Fruit fly (Drosophila melanogaster) whole organism, embryonic: ENCODE measurements around the gene Ocrl.

Experiments used
- Adf1 ChIP-seq: fragments of 200-800 bp; sonication (Bioruptor generic); IDR thresholded peaks from 2 replicates; pipeline ENCODE4 v1.3.6; 2022; ENCODE audit warnings: missing biosample characterization, missing genetic modification characterization
- Blimp-1 ChIP-seq: fragments of 200-800 bp; sonication (Bioruptor generic); optimal IDR thresholded peaks from 3 replicates; lab custom pipeline; 2018; ENCODE audit warnings: missing biosample characterization, missing genetic modification characterization, mild to moderate bottlenecking, moderate library complexity, missing genetic modification reagents
- CG10543 ChIP-seq: fragments of 200-800 bp; sonication (Bioruptor generic); optimal IDR thresholded peaks from 3 replicates; lab custom pipeline; 2017; ENCODE audit warnings: missing biosample characterization, mild to moderate bottlenecking, missing genetic modification characterization, moderate library complexity
- CG14710 ChIP-seq: fragments of 200-800 bp; sonication (Bioruptor generic); optimal IDR thresholded peaks from 3 replicates; lab custom pipeline; 2019; ENCODE audit warnings: missing biosample characterization, mild to moderate bottlenecking, missing genetic modification characterization, moderate library complexity
- CG15514 ChIP-seq: fragments of 200-800 bp; sonication (Bioruptor generic); optimal IDR thresholded peaks from 3 replicates; lab custom pipeline; 2017; ENCODE audit warnings: missing biosample characterization, missing genetic modification characterization, mild to moderate bottlenecking, moderate library complexity, missing genetic modification reagents
- CG1602 ChIP-seq: fragments of 200-800 bp; sonication (Bioruptor generic); optimal IDR thresholded peaks from 3 replicates; lab custom pipeline; 2016; ENCODE audit warnings: missing biosample characterization, missing genetic modification characterization
- CG18619 ChIP-seq: fragments of 200-800 bp; sonication (Bioruptor generic); optimal IDR thresholded peaks from 3 replicates; lab custom pipeline; 2017; ENCODE audit warnings: missing biosample characterization, mild to moderate bottlenecking, missing genetic modification characterization
- CG31388 ChIP-seq: fragments of 200-800 bp; sonication (Bioruptor generic); optimal IDR thresholded peaks from 2 replicates; lab custom pipeline; 2016; ENCODE audit warnings: missing biosample characterization, missing genetic modification characterization
- CG32532 ChIP-seq: fragments of 200-800 bp; sonication (Bioruptor generic); IDR thresholded peaks from 2 replicates; pipeline ENCODE4 v1.3.6; 2022; ENCODE audit warnings: missing biosample characterization, missing genetic modification characterization
- CG4730 ChIP-seq: fragments of 200-800 bp; sonication (Bioruptor generic); IDR thresholded peaks from 2 replicates; pipeline ENCODE4 v1.3.6; 2022; ENCODE audit warnings: missing biosample characterization, missing genetic modification characterization
- CG5180 ChIP-seq: fragments of 200-800 bp; sonication (Bioruptor generic); optimal IDR thresholded peaks from 3 replicates; lab custom pipeline; 2017; ENCODE audit warnings: missing biosample characterization, missing genetic modification characterization, mild to moderate bottlenecking, moderate library complexity, missing genetic modification reagents
- CG6689 ChIP-seq: fragments of 200-800 bp; sonication (Bioruptor generic); IDR thresholded peaks from 2 replicates; pipeline ENCODE4 v1.3.6; 2022; ENCODE audit warnings: missing biosample characterization, missing genetic modification characterization
- CG7987 ChIP-seq: fragments of 200-800 bp; sonication (Bioruptor generic); optimal IDR thresholded peaks from 2 replicates; lab custom pipeline; 2018; ENCODE audit warnings: missing biosample characterization, mild to moderate bottlenecking, missing genetic modification characterization, moderate library complexity
- CG8478 ChIP-seq: fragments of >200 bp; optimal IDR thresholded peaks from 2 replicates; lab custom pipeline; 2018
- CG9215 ChIP-seq: fragments of 200-800 bp; sonication (Bioruptor generic); IDR thresholded peaks from 2 replicates; pipeline ENCODE4 v1.3.6; 2022; ENCODE audit warnings: missing biosample characterization, missing genetic modification characterization
- CHES-1-like ChIP-seq: fragments of 200-800 bp; sonication (Bioruptor generic); optimal IDR thresholded peaks from 2 replicates; lab custom pipeline; 2016; ENCODE audit warnings: missing biosample characterization, missing genetic modification characterization
- Chrac-16 ChIP-seq: fragments of 200-800 bp; sonication (Bioruptor generic); optimal IDR thresholded peaks from 3 replicates; lab custom pipeline; 2016; ENCODE audit warnings: missing biosample characterization, missing genetic modification characterization
- CrebB ChIP-seq: fragments of 200-800 bp; sonication (Bioruptor generic); optimal IDR thresholded peaks from 3 replicates; lab custom pipeline; 2018; ENCODE audit warnings: missing biosample characterization, mild to moderate bottlenecking, missing genetic modification characterization
- Doc3 ChIP-seq: fragments of 200-800 bp; sonication (Bioruptor generic); IDR thresholded peaks from 3 replicates; pipeline ENCODE4 v1.3.6; 2022; ENCODE audit warnings: missing biosample characterization, missing genetic modification characterization; ENCODE audit not compliant: partially characterized antibody
- Eip74EF ChIP-seq, 2 experiments: fragments of 200-800 bp in 1 of 2; fragments of >200 bp in 1 of 2; sonication (Bioruptor generic) in 1 of 2; optimal IDR thresholded peaks; 2 replicates each; lab custom pipeline; 2017 to 2019; ENCODE audit warnings: missing biosample characterization in 2 of 2, missing genetic modification characterization in 2 of 2, mild to moderate bottlenecking in 1 of 2, moderate library complexity in 1 of 2
- HLH4C ChIP-seq: fragments of 200-800 bp; sonication (Bioruptor generic); IDR thresholded peaks from 3 replicates; pipeline ENCODE4 v1.3.6; 2022; ENCODE audit warnings: missing biosample characterization, missing genetic modification characterization; ENCODE audit not compliant: partially characterized antibody
- HmgZ ChIP-seq: fragments of 200-800 bp; sonication (Bioruptor generic); optimal IDR thresholded peaks from 2 replicates; lab custom pipeline; 2018; ENCODE audit warnings: missing biosample characterization, mild to moderate bottlenecking, missing genetic modification characterization
- Hmr ChIP-seq: fragments of 200-800 bp; sonication (Bioruptor generic); optimal IDR thresholded peaks from 3 replicates; lab custom pipeline; 2017; ENCODE audit warnings: mild to moderate bottlenecking, missing biosample characterization, missing genetic modification reagents, missing genetic modification characterization
- Hr39 ChIP-seq: fragments of >200 bp; optimal IDR thresholded peaks from 2 replicates; lab custom pipeline; 2017
- Lpt ChIP-seq: fragments of >200 bp; optimal IDR thresholded peaks from 2 replicates; lab custom pipeline; 2018; ENCODE audit warnings: missing biosample characterization, missing genetic modification characterization
- MBD-R2 ChIP-seq: fragments of 200-800 bp; sonication (Bioruptor generic); IDR thresholded peaks from 2 replicates; pipeline ENCODE4 v1.3.6; 2022; ENCODE audit warnings: missing biosample characterization, missing genetic modification characterization
- Ptx1 ChIP-seq: fragments of 200-800 bp; sonication (Bioruptor generic); IDR thresholded peaks from 2 replicates; pipeline ENCODE4 v1.3.6; 2022; ENCODE audit warnings: missing biosample characterization, missing genetic modification characterization
- ab ChIP-seq: fragments of 200-800 bp; sonication (Bioruptor generic); optimal IDR thresholded peaks from 2 replicates; lab custom pipeline; 2016; ENCODE audit warnings: missing biosample characterization, missing genetic modification characterization
- az2 ChIP-seq: fragments of 200-800 bp; sonication (Bioruptor generic); optimal IDR thresholded peaks from 3 replicates; lab custom pipeline; 2016; ENCODE audit warnings: missing biosample characterization, missing genetic modification characterization
- caup ChIP-seq: fragments of 200-800 bp; sonication (Bioruptor generic); optimal IDR thresholded peaks from 3 replicates; lab custom pipeline; 2017; ENCODE audit warnings: missing biosample characterization, mild to moderate bottlenecking, missing genetic modification characterization, moderate library complexity; ENCODE audit not compliant: severe bottlenecking
- da ChIP-seq: fragments of 200-800 bp; sonication (Bioruptor generic); optimal IDR thresholded peaks from 2 replicates; lab custom pipeline; 2016; ENCODE audit warnings: missing biosample characterization, missing genetic modification characterization
- dimm ChIP-seq: fragments of 200-800 bp; sonication (Bioruptor generic); IDR thresholded peaks from 2 replicates; pipeline ENCODE4 v1.3.6; 2022; ENCODE audit warnings: missing biosample characterization, missing genetic modification characterization
- dmrt11E ChIP-seq: fragments of 200-800 bp; sonication (Bioruptor generic); optimal IDR thresholded peaks from 3 replicates; lab custom pipeline; 2018; ENCODE audit warnings: missing biosample characterization, mild to moderate bottlenecking, missing genetic modification characterization, moderate library complexity
- en ChIP-seq: fragments of 200-800 bp; sonication (Bioruptor generic); optimal IDR thresholded peaks from 2 replicates; lab custom pipeline; 2016; ENCODE audit warnings: missing biosample characterization, missing genetic modification characterization
- eve ChIP-seq, 2 experiments: fragments of >200 bp; optimal IDR thresholded peaks; 2 replicates each; lab custom pipeline; 2017; ENCODE audit warnings: missing biosample characterization in 2 of 2, missing genetic modification characterization in 2 of 2
- eyg ChIP-seq: fragments of 200-800 bp; sonication (Bioruptor generic); optimal IDR thresholded peaks from 3 replicates; lab custom pipeline; 2016; ENCODE audit warnings: missing biosample characterization, missing genetic modification characterization
- fd3F ChIP-seq: fragments of 200-800 bp; sonication (Bioruptor generic); optimal IDR thresholded peaks from 2 replicates; lab custom pipeline; 2018; ENCODE audit warnings: missing biosample characterization, mild to moderate bottlenecking, missing genetic modification characterization, moderate library complexity
- gcm ChIP-seq: fragments of 200-800 bp; sonication (Bioruptor generic); optimal IDR thresholded peaks from 2 replicates; lab custom pipeline; 2019; ENCODE audit warnings: missing biosample characterization, mild to moderate bottlenecking, missing genetic modification characterization, moderate library complexity
- hkb ChIP-seq, 2 experiments: fragments of 200-800 bp in 1 of 2; fragments of >200 bp in 1 of 2; sonication (Bioruptor generic) in 1 of 2; IDR thresholded peaks in 1 of 2; optimal IDR thresholded peaks in 1 of 2; 2 replicates each; pipeline versions ENCODE4 v1.3.6 to Lab custom; 2017 to 2022; ENCODE audit warnings: missing biosample characterization in 1 of 2, missing genetic modification characterization in 1 of 2
- hth ChIP-seq: fragments of >200 bp; optimal IDR thresholded peaks from 2 replicates; lab custom pipeline; 2017; ENCODE audit warnings: inconsistent platforms
- inv ChIP-seq: fragments of 200-800 bp; sonication (Bioruptor generic); IDR thresholded peaks from 2 replicates; pipeline ENCODE4 v1.3.6; 2022; ENCODE audit warnings: missing biosample characterization, missing genetic modification characterization; ENCODE audit not compliant: partially characterized antibody
- jigr1 ChIP-seq: fragments of 200-800 bp; sonication (Bioruptor generic); IDR thresholded peaks from 3 replicates; pipeline ENCODE4 v1.3.6; 2022; ENCODE audit warnings: missing biosample characterization, missing genetic modification characterization
- oc ChIP-seq: fragments of 200-800 bp; sonication (Bioruptor generic); optimal IDR thresholded peaks from 2 replicates; lab custom pipeline; 2018; ENCODE audit warnings: missing biosample characterization, mild to moderate bottlenecking, missing genetic modification characterization, moderate library complexity
- repo ChIP-seq: fragments of 200-800 bp; sonication (Bioruptor generic); optimal IDR thresholded peaks from 2 replicates; lab custom pipeline; 2016; ENCODE audit warnings: missing biosample characterization, missing genetic modification characterization
- row ChIP-seq: fragments of 200-800 bp; sonication (Bioruptor generic); IDR thresholded peaks from 3 replicates; pipeline ENCODE4 v1.3.6; 2022; ENCODE audit warnings: missing biosample characterization, missing genetic modification characterization
- sim ChIP-seq: fragments of 200-800 bp; sonication (Bioruptor generic); IDR thresholded peaks from 2 replicates; pipeline ENCODE4 v1.3.6; 2022; ENCODE audit warnings: missing biosample characterization, missing genetic modification characterization
- toy ChIP-seq: fragments of 200-800 bp; sonication (Bioruptor generic); IDR thresholded peaks from 2 replicates; pipeline ENCODE4 v1.3.6; 2022; ENCODE audit warnings: missing biosample characterization, missing genetic modification characterization
- tup ChIP-seq: fragments of 200-800 bp; sonication (Bioruptor generic); optimal IDR thresholded peaks from 2 replicates; lab custom pipeline; 2016; ENCODE audit warnings: missing biosample characterization, mild to moderate bottlenecking, missing genetic modification characterization, moderate library complexity

Ocrl gene

dm6 chrX:1900123-1900818 is 22.5 kb upstream of the Ocrl start, which contains the start of gene arm (continued):
- no peak for TF ChIP-seq CG18619 (GFP tag; lab: Kevin White, UChicago)

dm6 chrX:1901605-1902136 is 21.1 kb upstream of the Ocrl start, which contains the start of gene Ldaf1:
Gene Ldaf1 (minus strand): TSS chrX:1901911.
- TF ChIP-seq oc (tag; lab: Kevin White, UChicago) (no peak), eyg (no peak), gcm (GFP tag; lab: Kevin White, UChicago) (no peak), CG32532 (GFP tag; lab: Robert Waterston, UW) (no peak), Chrac-16 (GFP tag; lab: Kevin White, UChicago) (no peak), CG5180 (no peak), en (GFP tag; lab: Kevin White, UChicago) (no peak), Blimp-1 (GFP tag; lab: Kevin White, UChicago) (no peak), CG9215 (GFP tag; lab: Robert Waterston, UW) (no peak), Lpt (GFP tag; lab: Kevin White, UChicago) (no peak), fd3F (GFP tag; lab: Kevin White, UChicago) (no peak), dimm (GFP tag; lab: Robert Waterston, UW) (no peak), CG6689 (no peak), CG8478 (lab: Kevin White, UChicago) (no peak), CG14710 (peak; percentile 22), ab (no peak), tup (GFP tag; lab: Kevin White, UChicago) (no peak), az2 (GFP tag; lab: Kevin White, UChicago) (no peak), CrebB (tag; lab: Kevin White, UChicago) (no peak), row (GFP tag; lab: Robert Waterston, UW) (peak; percentile 44; the same call in 1 of the 3 replicates), inv (GFP tag; lab: Robert Waterston, UW) (no peak), hth (lab: Kevin White, UChicago) (no peak), Hmr (GFP tag; lab: Kevin White, UChicago) (no peak), Adf1 (GFP tag; lab: Robert Waterston, UW) (no peak), dmrt11E (tag; lab: Kevin White, UChicago) (no peak), eve (GFP tag; optimal IDR thresholded peaks at IDR 0.05; lab: Kevin White, UChicago) (no peak), caup (GFP tag; lab: Kevin White, UChicago) (no peak), Doc3 (GFP tag; lab: Robert Waterston, UW) (no peak), CG10543 (GFP tag; lab: Kevin White, UChicago) (peak; percentile 22), CG1602 (no peak), repo (no peak), CG31388 (GFP tag; lab: Kevin White, UChicago) (no peak), CG15514 (GFP tag; lab: Kevin White, UChicago) (peak; percentile 69), da (GFP tag; lab: Kevin White, UChicago) (no peak), toy (GFP tag; lab: Robert Waterston, UW) (no peak), Eip74EF (GFP tag; optimal IDR thresholded peaks at IDR 0.05; lab: Kevin White, UChicago) (no peak), CG4730 (GFP tag; lab: Robert Waterston, UW) (no peak), sim (GFP tag; lab: Robert Waterston, UW) (no peak), hkb (optimal IDR thresholded peaks at IDR 0.05; lab: Kevin White, UChicago) (no peak), hkb (GFP tag; IDR thresholded peaks at IDR 0.05; lab: Robert Waterston, UW) (no peak), HLH4C (GFP tag; lab: Robert Waterston, UW) (no peak), CHES-1-like (GFP tag; lab: Kevin White, UChicago) (no peak), Ptx1 (GFP tag; lab: Robert Waterston, UW) (no peak), HmgZ (peak; percentile 24), jigr1 (GFP tag; lab: Robert Waterston, UW) (no peak), Hr39 (lab: Kevin White, UChicago) (no peak), MBD-R2 (GFP tag; lab: Robert Waterston, UW) (peak; percentile 65), CG7987 (GFP tag; lab: Kevin White, UChicago) (no peak)
